Fruit fly (Drosophila melanogaster): ENCODE data around the gene CG8814.

DNA sequence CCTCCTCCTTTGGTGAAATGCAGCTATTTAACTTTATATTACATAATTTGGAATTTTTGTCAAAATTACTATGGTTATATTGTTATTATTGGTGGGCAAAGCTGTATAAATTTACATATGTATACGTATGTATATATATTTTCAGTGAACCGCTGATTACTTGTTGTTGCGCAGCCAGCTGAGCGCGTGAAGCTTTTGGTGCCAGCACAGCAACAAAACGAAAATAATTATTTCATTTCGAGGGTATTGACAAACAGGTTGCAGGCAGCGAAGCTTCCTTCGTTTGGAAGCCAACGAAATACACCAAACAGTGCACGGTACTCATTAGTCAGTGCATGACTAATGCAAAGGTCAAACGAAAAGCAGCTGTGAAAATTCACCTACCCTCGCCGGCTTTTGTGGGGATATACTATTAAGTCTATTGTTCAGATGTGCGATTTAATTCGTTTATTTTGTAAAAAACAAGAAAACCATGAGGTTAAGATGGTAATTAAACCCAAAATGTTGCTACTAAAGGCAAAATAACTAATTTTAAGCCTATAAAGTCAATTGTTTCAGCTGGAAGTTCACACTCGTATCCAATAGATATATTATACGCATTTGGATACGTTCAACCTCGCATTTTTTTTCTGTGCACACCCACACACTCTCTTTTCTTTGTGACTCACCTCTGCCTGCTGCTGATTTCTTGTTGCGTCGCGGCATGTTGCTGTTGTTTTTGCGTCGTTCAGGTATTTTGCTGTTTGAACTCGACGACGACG lies 1.5 kb upstream of the CG8814 start:
- TF ChIP-seq CG5204 (GFP tag; optimal IDR thresholded peaks at IDR 0.05), result no peak
- no peak for TF ChIP-seq cnc (optimal IDR thresholded peaks at IDR 0.05)
- TF ChIP-seq kay (GFP tag; ENCODE audit: borderline replicate concordance), result peak; percentile 96
- TF ChIP-seq CG7045 (GFP tag; optimal IDR thresholded peaks at IDR 0.05), result no peak
- no peak for TF ChIP-seq CG14711 (tag; optimal IDR thresholded peaks at IDR 0.05)
